Fruit fly (Drosophila melanogaster) whole organism, embryonic: ENCODE measurements around the gene Elp4.
A peak's percentile ranks its signal among the peaks of the same experiment; 100 is the strongest.

ENCODE experiments used
- Asciz ChIP-seq: fragments of 200-800 bp; sonication (Bioruptor generic); optimal IDR thresholded peaks from 2 replicates; lab custom pipeline; 2017; ENCODE audit warnings: missing biosample characterization, mild to moderate bottlenecking, missing genetic modification characterization, missing genetic modification reagents
- CG10147 ChIP-seq: fragments of 200-800 bp; sonication (Bioruptor generic); optimal IDR thresholded peaks from 2 replicates; lab custom pipeline; 2019; ENCODE audit warnings: missing biosample characterization, mild to moderate bottlenecking, missing genetic modification characterization, moderate library complexity
- CG10321 ChIP-seq: fragments of 200-800 bp; sonication (Bioruptor generic); IDR thresholded peaks from 2 replicates; pipeline ENCODE4 v1.3.6; 2022; ENCODE audit warnings: missing biosample characterization, missing genetic modification characterization
- CG10654 ChIP-seq: fragments of 200-800 bp; sonication (Bioruptor generic); optimal IDR thresholded peaks from 2 replicates; lab custom pipeline; 2016; ENCODE audit warnings: missing biosample characterization, missing genetic modification characterization
- CG11504 ChIP-seq: fragments of 200-800 bp; sonication (Bioruptor generic); optimal IDR thresholded peaks from 3 replicates; lab custom pipeline; 2019; ENCODE audit warnings: missing biosample characterization, mild to moderate bottlenecking, missing genetic modification characterization, moderate library complexity
- CG12391 ChIP-seq: fragments of 200-800 bp; sonication (Bioruptor generic); optimal IDR thresholded peaks from 3 replicates; lab custom pipeline; 2018; ENCODE audit warnings: missing biosample characterization, mild to moderate bottlenecking, missing genetic modification characterization, moderate library complexity
- CG12659 ChIP-seq: fragments of 200-800 bp; sonication (Bioruptor generic); optimal IDR thresholded peaks from 3 replicates; lab custom pipeline; 2017; ENCODE audit warnings: mild to moderate bottlenecking, missing biosample characterization, missing genetic modification reagents, missing genetic modification characterization
- CG12744 ChIP-seq: fragments of 200-800 bp; sonication (Bioruptor generic); optimal IDR thresholded peaks from 2 replicates; lab custom pipeline; 2016; ENCODE audit warnings: missing biosample characterization, missing genetic modification characterization
- CG13775 ChIP-seq: fragments of 200-800 bp; sonication (Bioruptor generic); optimal IDR thresholded peaks from 3 replicates; lab custom pipeline; 2017; ENCODE audit warnings: missing biosample characterization, mild to moderate bottlenecking, missing genetic modification characterization
- CG14710 ChIP-seq: fragments of 200-800 bp; sonication (Bioruptor generic); optimal IDR thresholded peaks from 3 replicates; lab custom pipeline; 2019; ENCODE audit warnings: missing biosample characterization, mild to moderate bottlenecking, missing genetic modification characterization, moderate library complexity
- CG17361 ChIP-seq: fragments of 200-800 bp; sonication (Bioruptor generic); IDR thresholded peaks from 3 replicates; pipeline ENCODE4 v1.3.6; 2022; ENCODE audit warnings: missing biosample characterization, missing genetic modification characterization
- CG17829 ChIP-seq: fragments of 200-800 bp; optimal IDR thresholded peaks from 2 replicates; lab custom pipeline; 2019; ENCODE audit warnings: missing biosample characterization, mild to moderate bottlenecking, missing genetic modification characterization, moderate library complexity
- CG18476 ChIP-seq: fragments of 200-800 bp; sonication (Bioruptor generic); optimal IDR thresholded peaks from 2 replicates; lab custom pipeline; 2016; ENCODE audit warnings: missing biosample characterization, mild to moderate bottlenecking, missing genetic modification characterization
- CG18599 ChIP-seq: fragments of 200-800 bp; sonication (Bioruptor generic); optimal IDR thresholded peaks from 3 replicates; lab custom pipeline; 2017; ENCODE audit warnings: missing biosample characterization, missing genetic modification characterization, mild to moderate bottlenecking, moderate library complexity, missing genetic modification reagents
- CG2199 ChIP-seq: fragments of 200-800 bp; sonication (Bioruptor generic); IDR thresholded peaks from 3 replicates; pipeline ENCODE4 v1.3.6; 2022; ENCODE audit warnings: missing biosample characterization, missing genetic modification characterization
- CG2889 ChIP-seq: fragments of 200-800 bp; sonication (Bioruptor generic); IDR thresholded peaks from 3 replicates; pipeline ENCODE4 v1.3.6; 2022; ENCODE audit warnings: missing biosample characterization, missing genetic modification characterization
- CG30403 ChIP-seq: fragments of 200-800 bp; sonication (Bioruptor generic); optimal IDR thresholded peaks from 3 replicates; lab custom pipeline; 2016; ENCODE audit warnings: missing biosample characterization, missing genetic modification characterization
- CG30431 ChIP-seq: fragments of 200-800 bp; sonication (Bioruptor generic); optimal IDR thresholded peaks from 2 replicates; lab custom pipeline; 2017; ENCODE audit warnings: missing biosample characterization, missing genetic modification characterization
- CG3281 ChIP-seq: fragments of 200-800 bp; sonication (Bioruptor generic); optimal IDR thresholded peaks from 3 replicates; lab custom pipeline; 2017; ENCODE audit warnings: missing biosample characterization, mild to moderate bottlenecking, missing genetic modification characterization
- CG33557 ChIP-seq: fragments of 200-800 bp; sonication (Bioruptor generic); optimal IDR thresholded peaks from 2 replicates; lab custom pipeline; 2019; ENCODE audit warnings: missing biosample characterization, mild to moderate bottlenecking, missing genetic modification characterization, moderate library complexity
- CG4404 ChIP-seq: fragments of 200-800 bp; sonication (Bioruptor generic); IDR thresholded peaks from 2 replicates; pipeline ENCODE4 v1.3.6; 2022; ENCODE audit warnings: missing biosample characterization, missing genetic modification characterization
- CG7786 ChIP-seq: fragments of 200-800 bp; sonication (Bioruptor generic); optimal IDR thresholded peaks from 2 replicates; lab custom pipeline; 2016; ENCODE audit warnings: missing biosample characterization, missing genetic modification characterization
- CG8924 ChIP-seq: fragments of 200-800 bp; optimal IDR thresholded peaks from 3 replicates; lab custom pipeline; 2019; ENCODE audit warnings: missing biosample characterization, mild to moderate bottlenecking, missing genetic modification characterization, moderate library complexity
- CG9215 ChIP-seq: fragments of 200-800 bp; sonication (Bioruptor generic); IDR thresholded peaks from 2 replicates; pipeline ENCODE4 v1.3.6; 2022; ENCODE audit warnings: missing biosample characterization, missing genetic modification characterization
- CG9437 ChIP-seq: fragments of 200-800 bp; sonication (Bioruptor generic); optimal IDR thresholded peaks from 2 replicates; lab custom pipeline; 2018; ENCODE audit warnings: missing biosample characterization, mild to moderate bottlenecking, missing genetic modification characterization
- Chrac-16 ChIP-seq: fragments of 200-800 bp; sonication (Bioruptor generic); optimal IDR thresholded peaks from 3 replicates; lab custom pipeline; 2016; ENCODE audit warnings: missing biosample characterization, missing genetic modification characterization
- Deaf1 ChIP-seq: fragments of 200-800 bp; optimal IDR thresholded peaks from 3 replicates; lab custom pipeline; 2019; ENCODE audit warnings: missing biosample characterization, mild to moderate bottlenecking, missing genetic modification characterization, moderate library complexity
- Dref ChIP-seq: fragments of 200-800 bp; sonication (Bioruptor generic); IDR thresholded peaks from 2 replicates; pipeline ENCODE4 v1.3.6; 2022; ENCODE audit warnings: missing biosample characterization, missing genetic modification characterization
- E2f2 ChIP-seq: fragments of 200-800 bp; sonication (Bioruptor generic); IDR thresholded peaks from 2 replicates; pipeline ENCODE4 v1.3.6; 2022; ENCODE audit warnings: missing biosample characterization, missing genetic modification characterization
- HHEX ChIP-seq: fragments of 200-800 bp; sonication (Bioruptor generic); optimal IDR thresholded peaks from 3 replicates; lab custom pipeline; 2017; ENCODE audit warnings: missing biosample characterization, mild to moderate bottlenecking, missing genetic modification characterization, missing genetic modification reagents
- HLHmδ ChIP-seq: fragments of 200-800 bp; sonication (Bioruptor generic); optimal IDR thresholded peaks from 2 replicates; lab custom pipeline; 2018; ENCODE audit warnings: missing biosample characterization, mild to moderate bottlenecking, missing genetic modification characterization, moderate library complexity
- Hr3 ChIP-seq: fragments of 200-800 bp; sonication (Bioruptor generic); optimal IDR thresholded peaks from 3 replicates; lab custom pipeline; 2016; ENCODE audit warnings: missing biosample characterization, missing genetic modification characterization
- Hr78 ChIP-seq, 2 experiments: fragments of 200-800 bp in 1 of 2; fragments of >200 bp in 1 of 2; sonication (Bioruptor generic) in 1 of 2; optimal IDR thresholded peaks; 2 replicates each; lab custom pipeline; 2017 to 2019; ENCODE audit warnings: missing biosample characterization in 2 of 2, missing genetic modification characterization in 2 of 2, mild to moderate bottlenecking in 1 of 2, moderate library complexity in 1 of 2
- Jarid2 ChIP-seq: fragments of 200-800 bp; sonication (Bioruptor generic); optimal IDR thresholded peaks from 3 replicates; lab custom pipeline; 2017; ENCODE audit warnings: mild to moderate bottlenecking, missing biosample characterization, missing genetic modification reagents, missing genetic modification characterization
- Meics ChIP-seq: fragments of 200-800 bp; sonication (Bioruptor generic); optimal IDR thresholded peaks from 2 replicates; lab custom pipeline; 2017; ENCODE audit warnings: missing biosample characterization, mild to moderate bottlenecking, missing genetic modification characterization
- Ssrp ChIP-seq: fragments of 200-800 bp; sonication (Bioruptor generic); optimal IDR thresholded peaks from 2 replicates; lab custom pipeline; 2018; ENCODE audit warnings: missing biosample characterization, mild to moderate bottlenecking, missing genetic modification characterization, moderate library complexity
- az2 ChIP-seq: fragments of 200-800 bp; sonication (Bioruptor generic); optimal IDR thresholded peaks from 3 replicates; lab custom pipeline; 2016; ENCODE audit warnings: missing biosample characterization, missing genetic modification characterization
- danr ChIP-seq: fragments of 200-800 bp; sonication (Bioruptor generic); IDR thresholded peaks from 2 replicates; pipeline ENCODE4 v1.3.6; 2022; ENCODE audit warnings: missing biosample characterization, missing genetic modification characterization
- dmrt11E ChIP-seq: fragments of 200-800 bp; sonication (Bioruptor generic); optimal IDR thresholded peaks from 3 replicates; lab custom pipeline; 2018; ENCODE audit warnings: missing biosample characterization, mild to moderate bottlenecking, missing genetic modification characterization, moderate library complexity
- dpn ChIP-seq, 2 experiments: fragments of 200-800 bp; sonication (Bioruptor generic); optimal IDR thresholded peaks; 3 replicates each; lab custom pipeline; 2016; ENCODE audit warnings: missing biosample characterization in 2 of 2, missing genetic modification characterization in 2 of 2
- fu2 ChIP-seq: fragments of 200-800 bp; sonication (Bioruptor generic); optimal IDR thresholded peaks from 2 replicates; lab custom pipeline; 2016; ENCODE audit warnings: missing biosample characterization, missing genetic modification characterization
- hth ChIP-seq: fragments of >200 bp; optimal IDR thresholded peaks from 2 replicates; lab custom pipeline; 2017; ENCODE audit warnings: inconsistent platforms
- ind ChIP-seq: fragments of 200-800 bp; sonication (Bioruptor generic); optimal IDR thresholded peaks from 3 replicates; lab custom pipeline; 2016; ENCODE audit warnings: missing biosample characterization, missing genetic modification characterization
- insv ChIP-seq, 2 experiments: fragments of 200-800 bp; sonication (Bioruptor generic); optimal IDR thresholded peaks; 3 replicates each; lab custom pipeline; 2016 to 2018; ENCODE audit warnings: missing biosample characterization in 2 of 2, missing genetic modification characterization in 2 of 2
- lmd ChIP-seq: fragments of 200-800 bp; sonication (Bioruptor generic); IDR thresholded peaks from 2 replicates; pipeline ENCODE4 v1.3.6; 2022; ENCODE audit warnings: missing biosample characterization, missing genetic modification characterization
- row ChIP-seq: fragments of 200-800 bp; sonication (Bioruptor generic); IDR thresholded peaks from 3 replicates; pipeline ENCODE4 v1.3.6; 2022; ENCODE audit warnings: missing biosample characterization, missing genetic modification characterization
- sd ChIP-seq: fragments of 200-800 bp; sonication (Bioruptor generic); optimal IDR thresholded peaks from 3 replicates; lab custom pipeline; 2018; ENCODE audit warnings: missing biosample characterization, mild to moderate bottlenecking, missing genetic modification characterization, moderate library complexity
- tgo ChIP-seq: fragments of 200-800 bp; sonication (Bioruptor generic); IDR thresholded peaks from 3 replicates; pipeline ENCODE4 v1.3.6; 2022; ENCODE audit warnings: missing biosample characterization, missing genetic modification characterization
- tio ChIP-seq: fragments of 200-800 bp; sonication (Bioruptor generic); optimal IDR thresholded peaks from 2 replicates; lab custom pipeline; 2017; ENCODE audit warnings: missing biosample characterization, missing genetic modification characterization, inconsistent platforms
- zfh2 ChIP-seq: fragments of 200-800 bp; sonication (Bioruptor generic); optimal IDR thresholded peaks from 2 replicates; lab custom pipeline; 2016; ENCODE audit warnings: missing biosample characterization, missing genetic modification characterization

Elp4 gene

dm6 chr2L:5519846-5520384 lies 4.0 kb upstream of the Elp4 start, which contains the start of the genes CG7382 and cl (continued):
- TF ChIP-seq CG9437 (GFP tag; lab: Kevin White, UChicago) (peak; percentile 98), zfh2 (GFP tag; lab: Kevin White, UChicago) (peak; percentile 25), CG12744 (GFP tag; lab: Kevin White, UChicago) (no peak), dmrt11E (peak; percentile 9), Asciz (no peak), Dref (peak; percentile 59), CG30403 (GFP tag; lab: Kevin White, UChicago) (peak; percentile 70), az2 (GFP tag; lab: Kevin White, UChicago) (peak; percentile 54), CG14710 (peak; percentile 84), CG17361 (GFP tag; lab: Robert Waterston, UW) (peak; percentile 68), fu2 (GFP tag; lab: Kevin White, UChicago) (no peak), CG9215 (GFP tag; lab: Robert Waterston, UW) (peak; percentile 31; the same call in 1 of the 2 replicates), tio (GFP tag; lab: Kevin White, UChicago) (no peak), Hr78 (GFP tag; optimal IDR thresholded peaks at IDR 0.05; lab: Kevin White, UChicago) (no peak), CG2889 (no peak), CG10321 (no peak), Hr3 (GFP tag; lab: Kevin White, UChicago) (peak; percentile 21), CG10654 (peak; percentile 36), CG12391 (peak; percentile 72), ind (GFP tag; lab: Kevin White, UChicago) (peak; percentile 54), CG7786 (GFP tag; lab: Kevin White, UChicago) (no peak), CG8924 (tag; lab: Kevin White, UChicago) (peak; percentile 22), row (peak; percentile 93), CG3281 (GFP tag; lab: Kevin White, UChicago) (no peak), tgo (GFP tag; lab: Robert Waterston, UW) (no peak), CG12659 (peak; percentile 71), CG33557 (GFP tag; lab: Kevin White, UChicago) (no peak), CG18599 (peak; percentile 36), CG4404 (GFP tag; lab: Robert Waterston, UW) (peak; percentile 20; the same call in 1 of the 2 replicates), Jarid2 (GFP tag; lab: Kevin White, UChicago) (no peak), Chrac-16 (GFP tag; lab: Kevin White, UChicago) (peak; percentile 6), lmd (peak; percentile 33; the same call in 1 of the 2 replicates), dpn (GFP tag; optimal IDR thresholded peaks at IDR 0.05; lab: Kevin White, UChicago) (peak in 1 of 2 experiments; percentile 57), HLHmδ (GFP tag; lab: Kevin White, UChicago) (no peak), Ssrp (tag; lab: Kevin White, UChicago) (peak; percentile 39), E2f2 (GFP tag; lab: Robert Waterston, UW) (peak; percentile 22; the same call in 1 of the 2 replicates), CG13775 (GFP tag; lab: Kevin White, UChicago) (peak; percentile 47), HHEX (GFP tag; lab: Kevin White, UChicago) (no peak), sd (peak; percentile 59), Meics (GFP tag; lab: Kevin White, UChicago) (peak; percentile 16), CG18476 (GFP tag; lab: Kevin White, UChicago) (peak; percentile 16), Deaf1 (no peak), insv (GFP tag; optimal IDR thresholded peaks at IDR 0.05; lab: Kevin White, UChicago) (no peak), danr (GFP tag; lab: Robert Waterston, UW) (no peak), hth (lab: Kevin White, UChicago) (no peak), CG17829 (tag; lab: Kevin White, UChicago) (peak; percentile 72), CG10147 (GFP tag; lab: Kevin White, UChicago) (peak; percentile 26), CG30431 (no peak), CG11504 (tag; lab: Kevin White, UChicago) (peak; percentile 69), CG2199 (GFP tag; lab: Robert Waterston, UW) (no peak)
